Worm (Caenorhabditis elegans) whole organism, mixed stage, embryonic: ENCODE measurements around the gene capa-1.

Experiments
- M03D4.4 ChIP-seq: sonication (generic microtip); optimal IDR thresholded peaks from 2 replicates; lab custom pipeline; 2017; ENCODE audit warnings: mild to moderate bottlenecking, missing genetic modification characterization, missing compliant biosample characterization
- ces-1 ChIP-seq: fragments of 150-350 bp; optimal IDR thresholded peaks from 2 replicates; lab custom pipeline; 2014; ENCODE audit warnings: missing biosample characterization, missing genetic modification reagents, missing genetic modification characterization
- cnd-1 ChIP-seq: fragments of 200-800 bp; sonication (Bioruptor generic); optimal IDR thresholded peaks from 2 replicates; lab custom pipeline; 2018; ENCODE audit warnings: mild to moderate bottlenecking, missing genetic modification characterization, missing compliant biosample characterization
- drap-1 ChIP-seq: fragments of 200-800 bp; sonication (Bioruptor generic); optimal IDR thresholded peaks from 3 replicates; lab custom pipeline; 2018; ENCODE audit warnings: mild to moderate bottlenecking, missing genetic modification characterization, missing compliant biosample characterization
- elt-3 ChIP-seq: fragments of 150-350 bp; optimal IDR thresholded peaks from 2 replicates; lab custom pipeline; 2014; ENCODE audit warnings: missing biosample characterization, missing genetic modification characterization
- lin-32 ChIP-seq: fragments of 200-800 bp; sonication (Bioruptor generic); optimal IDR thresholded peaks from 2 replicates; lab custom pipeline; 2018; ENCODE audit warnings: mild to moderate bottlenecking, missing genetic modification characterization, missing compliant biosample characterization
- nhr-12 ChIP-seq: fragments of 150-350 bp; optimal IDR thresholded peaks from 2 replicates; lab custom pipeline; 2014; ENCODE audit warnings: missing biosample characterization, missing genetic modification characterization
- nhr-237 ChIP-seq: fragments of 150-350 bp; optimal IDR thresholded peaks from 2 replicates; lab custom pipeline; 2014; ENCODE audit warnings: missing biosample characterization, missing genetic modification characterization
- nhr-28 ChIP-seq: fragments of 150-350 bp; optimal IDR thresholded peaks from 2 replicates; lab custom pipeline; 2014; ENCODE audit warnings: missing biosample characterization, missing genetic modification characterization
- nhr-76 ChIP-seq: sonication (generic microtip); optimal IDR thresholded peaks from 2 replicates; lab custom pipeline; 2017; ENCODE audit warnings: missing biosample characterization, missing genetic modification characterization
- unc-39 ChIP-seq: fragments of 150-350 bp; optimal IDR thresholded peaks from 2 replicates; lab custom pipeline; 2014; ENCODE audit warnings: missing biosample characterization, missing genetic modification characterization
- unc-62 ChIP-seq: fragments of 150-350 bp; optimal IDR thresholded peaks from 2 replicates; lab custom pipeline; 2014; ENCODE audit warnings: missing biosample characterization, missing genetic modification reagents, missing genetic modification characterization
- ztf-11 ChIP-seq: fragments of 150-350 bp; optimal IDR thresholded peaks from 2 replicates; lab custom pipeline; 2014; ENCODE audit warnings: missing biosample characterization, missing genetic modification characterization

DNA sequence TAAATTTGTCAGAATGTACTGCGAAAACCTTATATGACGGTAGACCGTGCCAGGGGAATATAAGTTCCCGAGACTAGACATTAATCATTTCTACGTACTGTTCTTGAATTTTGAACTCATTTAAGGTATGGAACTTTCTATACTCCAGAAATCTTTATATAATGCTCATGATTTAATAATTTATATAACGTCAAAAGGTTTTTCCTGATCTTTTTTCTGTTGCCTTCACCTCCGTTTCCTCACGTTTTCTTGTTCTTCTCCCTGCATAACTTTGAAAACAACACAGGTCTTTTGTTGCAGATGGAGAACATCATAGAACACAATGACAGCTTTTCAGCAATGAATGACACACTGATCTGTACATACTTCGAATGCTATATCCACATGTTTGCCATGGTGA is 11.6 kb downstream of the capa-1 start, which contains the start of gene egl-6:
- TF ChIP-seq ztf-11: no peak
- TF ChIP-seq elt-3 (tag; lab: Kevin White, UChicago): no peak
- TF ChIP-seq lin-32 (GFP tag; lab: Kevin White, UChicago): no peak
- no peak for TF ChIP-seq M03D4.4
- no peak for TF ChIP-seq cnd-1 (tag; lab: Kevin White, UChicago)
- no peak for TF ChIP-seq nhr-76
- no peak for TF ChIP-seq drap-1 (GFP tag; lab: Kevin White, UChicago)
- no peak for TF ChIP-seq unc-39 (tag; lab: Kevin White, UChicago)
- TF ChIP-seq nhr-12 (tag; lab: Kevin White, UChicago): no peak
- no peak for TF ChIP-seq unc-62 (GFP tag; lab: Kevin White, UChicago)
- no peak for TF ChIP-seq ces-1 (GFP tag; lab: Kevin White, UChicago)
- no peak for TF ChIP-seq nhr-237 (tag; lab: Kevin White, UChicago)
- TF ChIP-seq nhr-28 (tag; lab: Kevin White, UChicago): no peak
